Worm (Caenorhabditis elegans) whole organism, young adult: ENCODE results near the gene F53B7.7.
A peak's percentile ranks its signal among the peaks of the same experiment; 100 is the strongest.

ENCODE experiments used
- B0035.1 ChIP-seq: sonication (generic microtip); optimal IDR thresholded peaks from 2 replicates; lab custom pipeline; 2016; ENCODE audit warnings: missing genetic modification characterization, mild to moderate bottlenecking, missing compliant biosample characterization, missing genotype, missing genetic modification reagents
- C06A6.2 ChIP-seq: fragments of 200-800 bp; sonication (Bioruptor generic); conservative IDR thresholded peaks from 2 replicates; pipeline ENCODE4 v1.3.6; 2022; ENCODE audit warnings: missing genetic modification characterization, missing compliant biosample characterization
- D2030.7 ChIP-seq: fragments of 200-800 bp; sonication (Bioruptor generic); IDR thresholded peaks from 2 replicates; pipeline ENCODE4 v1.3.6; 2022; ENCODE audit warnings: missing genetic modification reagents, missing genetic modification characterization, missing compliant biosample characterization
- F37B4.10 ChIP-seq: fragments of 200-800 bp; sonication (Bioruptor generic); IDR thresholded peaks from 2 replicates; pipeline ENCODE4 v1.3.6; 2022; ENCODE audit warnings: missing genetic modification characterization, missing compliant biosample characterization
- F39B2.1 ChIP-seq: fragments of 200-800 bp; sonication (Bioruptor generic); IDR thresholded peaks from 2 replicates; pipeline ENCODE4 v1.3.6; 2022; ENCODE audit warnings: missing genetic modification reagents, missing genetic modification characterization, missing compliant biosample characterization
- F57C9.4 ChIP-seq: sonication (generic microtip); optimal IDR thresholded peaks from 2 replicates; lab custom pipeline; 2017; ENCODE audit warnings: mild to moderate bottlenecking, missing genetic modification characterization, missing compliant biosample characterization
- bed-2 ChIP-seq: fragments of 200-800 bp; sonication (Bioruptor generic); IDR thresholded peaks from 2 replicates; pipeline ENCODE4 v1.3.6; 2022; ENCODE audit warnings: missing genetic modification reagents, missing genetic modification characterization, missing compliant biosample characterization
- ccch-3 ChIP-seq: fragments of 200-800 bp; sonication (Bioruptor generic); optimal IDR thresholded peaks from 2 replicates; lab custom pipeline; 2018; ENCODE audit warnings: mild to moderate bottlenecking, missing genetic modification characterization, missing compliant biosample characterization
- cebp-1 ChIP-seq, 2 experiments: fragments of 200-800 bp in 1 of 2; sonication (Bioruptor generic) in 1 of 2; sonication (generic microtip) in 1 of 2; IDR thresholded peaks in 1 of 2; optimal IDR thresholded peaks in 1 of 2; 2 replicates each; pipeline versions ENCODE4 v1.3.6 to Lab custom; 2017 to 2022; ENCODE audit warnings: missing compliant biosample characterization in 2 of 2, missing genetic modification characterization in 2 of 2, mild to moderate bottlenecking in 1 of 2, missing genetic modification reagents in 1 of 2, moderate library complexity in 1 of 2
- cebp-2 ChIP-seq: fragments of 200-800 bp; sonication (Bioruptor generic); IDR thresholded peaks from 2 replicates; pipeline ENCODE4 v1.3.6; 2022; ENCODE audit warnings: missing genetic modification characterization, missing compliant biosample characterization
- ceh-100 ChIP-seq: fragments of 200-800 bp; sonication (Bioruptor generic); IDR thresholded peaks from 2 replicates; pipeline ENCODE4 v1.3.6; 2022; ENCODE audit warnings: missing genetic modification reagents, missing genetic modification characterization, missing compliant biosample characterization
- ceh-40 ChIP-seq: fragments of 200-800 bp; sonication (Bioruptor generic); IDR thresholded peaks from 2 replicates; pipeline ENCODE4 v1.3.6; 2022; ENCODE audit warnings: missing genetic modification characterization, missing compliant biosample characterization
- ceh-79 ChIP-seq: sonication (generic microtip); optimal IDR thresholded peaks from 2 replicates; lab custom pipeline; 2017; ENCODE audit warnings: mild to moderate bottlenecking, missing genetic modification characterization, missing compliant biosample characterization
- fkh-3 ChIP-seq: sonication (generic microtip); optimal IDR thresholded peaks from 2 replicates; lab custom pipeline; 2016; ENCODE audit warnings: mild to moderate bottlenecking, missing genetic modification characterization, missing compliant biosample characterization
- him-1 ChIP-seq: sonication (generic microtip); optimal IDR thresholded peaks from 2 replicates; lab custom pipeline; 2016; ENCODE audit warnings: missing genotype, missing genetic modification reagents, missing genetic modification characterization, missing compliant biosample characterization
- let-607 ChIP-seq, 2 experiments: fragments of 200-800 bp in 1 of 2; sonication (Bioruptor generic) in 1 of 2; sonication (generic microtip) in 1 of 2; optimal IDR thresholded peaks; 2 replicates each; lab custom pipeline; 2016 to 2018; ENCODE audit warnings: mild to moderate bottlenecking in 2 of 2, missing compliant biosample characterization in 2 of 2, missing genetic modification characterization in 2 of 2, moderate library complexity in 2 of 2, missing genotype in 1 of 2
- lin-54 ChIP-seq: fragments of 200-800 bp; sonication (Bioruptor generic); optimal IDR thresholded peaks from 2 replicates; lab custom pipeline; 2018; ENCODE audit warnings: mild to moderate bottlenecking, missing genetic modification characterization, missing compliant biosample characterization
- lsy-27 ChIP-seq: sonication (generic microtip); optimal IDR thresholded peaks from 2 replicates; lab custom pipeline; 2017; ENCODE audit warnings: missing genetic modification characterization, mild to moderate bottlenecking, missing compliant biosample characterization, antibody characterized with exemption, missing genotype, borderline replicate concordance; ENCODE audit not compliant: insufficient read depth
- madf-6 ChIP-seq: fragments of 200-800 bp; sonication (Bioruptor generic); IDR thresholded peaks from 2 replicates; pipeline ENCODE4 v1.3.6; 2022; ENCODE audit warnings: missing genetic modification reagents, missing genetic modification characterization, missing compliant biosample characterization
- mcd-1 ChIP-seq: fragments of 200-800 bp; sonication (Bioruptor generic); IDR thresholded peaks from 2 replicates; pipeline ENCODE4 v1.3.6; 2022; ENCODE audit warnings: missing genetic modification reagents, missing genetic modification characterization, missing compliant biosample characterization
- mxl-1 ChIP-seq: sonication (generic microtip); optimal IDR thresholded peaks from 2 replicates; lab custom pipeline; 2016; ENCODE audit warnings: missing genetic modification characterization, missing compliant biosample characterization
- nfya-2 ChIP-seq: fragments of 200-800 bp; sonication (Bioruptor generic); IDR thresholded peaks from 2 replicates; pipeline ENCODE4 v1.3.6; 2022; ENCODE audit warnings: missing genetic modification reagents, missing genetic modification characterization, missing compliant biosample characterization
- nfyb-1 ChIP-seq: fragments of 200-800 bp; sonication (Bioruptor generic); IDR thresholded peaks from 2 replicates; pipeline ENCODE4 v1.3.6; 2022; ENCODE audit warnings: missing genetic modification reagents, missing genetic modification characterization, missing compliant biosample characterization
- nhr-80 ChIP-seq: sonication (generic microtip); optimal IDR thresholded peaks from 2 replicates; lab custom pipeline; 2016; ENCODE audit warnings: missing genetic modification characterization, missing compliant biosample characterization
- snpc-1.1 ChIP-seq: sonication (generic microtip); optimal IDR thresholded peaks from 2 replicates; lab custom pipeline; 2017; ENCODE audit warnings: missing genetic modification characterization, mild to moderate bottlenecking, missing compliant biosample characterization, antibody characterized with exemption, moderate library complexity, missing genotype, missing genetic modification reagents; ENCODE audit not compliant: insufficient read depth
- sptf-2 ChIP-seq: fragments of 200-800 bp; sonication (Bioruptor generic); optimal IDR thresholded peaks from 2 replicates; lab custom pipeline; 2018; ENCODE audit warnings: mild to moderate bottlenecking, missing genetic modification characterization, missing compliant biosample characterization
- tbx-9 ChIP-seq: sonication (generic microtip); optimal IDR thresholded peaks from 2 replicates; lab custom pipeline; 2016; ENCODE audit warnings: borderline replicate concordance, missing genetic modification characterization, inconsistent platforms, missing compliant biosample characterization

The F53B7.7 gene

DNA sequence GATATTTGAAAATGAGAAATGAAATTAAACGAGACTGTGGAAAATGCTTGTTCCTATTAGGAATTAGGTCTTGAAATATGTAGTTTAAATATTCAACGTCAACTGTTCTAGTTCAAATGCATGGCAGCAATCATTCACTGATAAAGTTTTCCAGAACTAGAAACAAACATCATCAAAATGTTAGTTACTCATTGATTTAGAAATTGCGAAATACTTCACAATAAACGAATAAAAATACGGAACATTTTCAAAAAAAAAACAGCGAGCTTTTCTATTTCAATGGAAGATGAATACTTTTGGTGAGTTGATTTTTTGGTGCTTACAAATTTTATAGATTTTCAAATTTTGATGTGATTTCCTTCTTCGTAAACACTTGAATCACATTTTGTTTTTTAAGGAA is 43.6 kb downstream of the F53B7.7 start, which contains the start of gene C45B11.2:
Gene C45B11.2, plus strand, starts transcription at position 173 of the 400 bp plus-strand sequence.
- TF ChIP-seq cebp-1 (GFP tag; IDR thresholded peaks at IDR 0.05; lab: Robert Waterston, UW) (0 out of 2 replicates have a peak, but pooled peaks have one; percentile 35), cebp-1 (tag; optimal IDR thresholded peaks at IDR 0.05; lab: Kevin White, UChicago) (peak; percentile 83), fkh-3 (tag; lab: Kevin White, UChicago) (no peak), nhr-80 (tag; lab: Kevin White, UChicago) (peak; percentile 7)

DNA sequence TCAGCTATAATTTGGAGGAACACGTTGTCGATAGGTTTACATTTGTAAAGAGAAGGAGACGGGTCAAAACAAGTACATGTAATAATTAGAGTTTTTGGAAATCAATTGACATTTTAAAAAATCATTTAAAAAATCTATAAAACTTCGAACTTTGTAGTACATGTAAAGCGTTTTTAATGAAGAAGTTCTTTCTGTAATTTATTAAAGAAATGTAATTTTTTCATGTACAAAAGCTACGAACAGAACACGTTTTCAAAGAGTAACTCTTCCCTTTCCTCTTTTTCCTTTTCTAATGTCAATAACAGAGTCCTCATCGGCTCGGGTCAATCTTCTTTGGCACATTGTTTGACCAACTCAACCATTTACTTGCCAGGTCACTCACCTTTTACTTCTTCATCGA is 44.9 kb downstream of the F53B7.7 start, which contains the start of gene C45B11.6:
Gene C45B11.6, plus strand, starts transcription at position 301 of the 400 bp plus-strand sequence.
- TF ChIP-seq let-607 (tag; optimal IDR thresholded peaks at IDR 0.05; lab: Kevin White, UChicago) (no peak), lsy-27 (tag; lab: Kevin White, UChicago) (no peak), tbx-9 (no peak), mcd-1 (GFP tag; lab: Robert Waterston, UW) (no peak), B0035.1 (tag; lab: Kevin White, UChicago) (no peak), ceh-100 (GFP tag; lab: Robert Waterston, UW) (no peak), sptf-2 (GFP tag; lab: Kevin White, UChicago) (no peak), ceh-40 (no peak), F57C9.4 (tag; lab: Kevin White, UChicago) (no peak), bed-2 (GFP tag; lab: Robert Waterston, UW) (no peak), ccch-3 (no peak), madf-6 (GFP tag; lab: Robert Waterston, UW) (no peak), nfyb-1 (no peak), F39B2.1 (GFP tag; lab: Robert Waterston, UW) (no peak), D2030.7 (GFP tag; lab: Robert Waterston, UW) (no peak), ceh-79 (tag; lab: Kevin White, UChicago) (no peak), cebp-2 (no peak), nfya-2 (no peak), nhr-80 (tag; lab: Kevin White, UChicago) (no peak)

ce11 chrV:11046730-11047129 is 47.8 kb downstream of the F53B7.7 start, which contains the start of gene dhs-18:
dhs-18 (minus strand) TSS chrV:11046833.
- TF ChIP-seq snpc-1.1 (no peak), F37B4.10 (GFP tag; lab: Robert Waterston, UW) (no peak), C06A6.2 (GFP tag; lab: Robert Waterston, UW) (no peak), nhr-80 (tag; lab: Kevin White, UChicago) (peak; percentile 14)

ce11 chrV:11048678-11049077 is 49.8 kb downstream of the F53B7.7 start, which contains the start of gene srh-74:
srh-74 (minus strand) TSS chrV:11048778.
- TF ChIP-seq him-1 = no peak
- no peak for TF ChIP-seq lin-54 (GFP tag; lab: Kevin White, UChicago)
- no peak for TF ChIP-seq mxl-1 (tag; lab: Kevin White, UChicago)
